Worm (Caenorhabditis elegans): ENCODE measurements around the gene srg-32.
A peak's percentile ranks its signal among the peaks of the same experiment; 100 is the strongest.

Gene srg-32

ce11 chrV:10597234-10597633 is 8.6 kb upstream of the srg-32 start, which contains the start of gene T21C9.13:
T21C9.13 (plus strand) TSS chrV:10597266.
- no peak for TF ChIP-seq ets-5 (GFP tag; IDR thresholded peaks at IDR 0.05)
- TF ChIP-seq sptf-1 (tag; optimal IDR thresholded peaks at IDR 0.05) = no peak
- no peak for TF ChIP-seq tbx-2 (tag; optimal IDR thresholded peaks at IDR 0.05)
- TF ChIP-seq Y116A8C.19 (tag; optimal IDR thresholded peaks at IDR 0.05; ENCODE audit: borderline replicate concordance) = no peak
- TF ChIP-seq ceh-90 (tag; optimal IDR thresholded peaks at IDR 0.05) = no peak
- TF ChIP-seq jun-1 (tag; optimal IDR thresholded peaks at IDR 0.05) = no peak
- TF ChIP-seq fos-1 (tag; optimal IDR thresholded peaks at IDR 0.05) = no peak
- TF ChIP-seq swsn-7 (tag; optimal IDR thresholded peaks at IDR 0.05) = no peak
- TF ChIP-seq rnt-1 (tag; optimal IDR thresholded peaks at IDR 0.05) = no peak
- no peak for TF ChIP-seq nhr-19 (GFP tag; conservative IDR thresholded peaks at IDR 0.05)
- no peak for TF ChIP-seq nhr-90 (tag; optimal IDR thresholded peaks at IDR 0.05; ENCODE audit: poor library complexity)
- no peak for TF ChIP-seq elt-2 (tag; optimal IDR thresholded peaks at IDR 0.05)
- no peak for TF ChIP-seq snpc-4 (tag; optimal IDR thresholded peaks at IDR 0.05)

DNA sequence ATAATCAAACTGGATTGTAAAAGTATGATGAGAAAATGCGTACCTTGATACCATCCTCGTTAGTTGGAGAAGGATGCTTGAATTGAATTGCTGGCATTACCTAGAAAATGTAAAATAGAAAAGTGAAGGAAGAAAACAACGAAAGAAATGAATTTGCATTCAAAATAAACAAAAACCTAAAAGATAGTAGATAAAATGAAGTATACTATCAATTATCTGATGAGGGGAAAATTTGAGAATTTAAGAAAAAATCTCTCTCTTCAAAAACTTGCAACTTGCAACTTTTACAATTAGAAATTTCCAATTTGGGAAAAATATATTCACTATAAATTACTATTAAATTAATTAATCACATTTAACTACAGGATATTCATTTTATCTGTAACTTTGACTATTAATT is 6.2 kb upstream of the srg-32 start, which contains the start of gene T21C9.11:
TSS of gene T21C9.11 (minus strand) at position 101 of the 400 bp plus-strand sequence.
- no peak for TF ChIP-seq efl-1 (optimal IDR thresholded peaks at IDR 0.05)
- no peak for TF ChIP-seq efl-1 (GFP tag; optimal IDR thresholded peaks at IDR 0.05 in 1 of 2)
- TF ChIP-seq grh-1 (GFP tag; IDR thresholded peaks at IDR 0.05) = no peak
- TF ChIP-seq nhr-19 (GFP tag; conservative IDR thresholded peaks at IDR 0.05) = no peak
- no peak for TF ChIP-seq pag-3 (tag; optimal IDR thresholded peaks at IDR 0.05; ENCODE audit: borderline replicate concordance, insufficient read depth)
- no peak for TF ChIP-seq tbx-2 (tag; optimal IDR thresholded peaks at IDR 0.05)

DNA sequence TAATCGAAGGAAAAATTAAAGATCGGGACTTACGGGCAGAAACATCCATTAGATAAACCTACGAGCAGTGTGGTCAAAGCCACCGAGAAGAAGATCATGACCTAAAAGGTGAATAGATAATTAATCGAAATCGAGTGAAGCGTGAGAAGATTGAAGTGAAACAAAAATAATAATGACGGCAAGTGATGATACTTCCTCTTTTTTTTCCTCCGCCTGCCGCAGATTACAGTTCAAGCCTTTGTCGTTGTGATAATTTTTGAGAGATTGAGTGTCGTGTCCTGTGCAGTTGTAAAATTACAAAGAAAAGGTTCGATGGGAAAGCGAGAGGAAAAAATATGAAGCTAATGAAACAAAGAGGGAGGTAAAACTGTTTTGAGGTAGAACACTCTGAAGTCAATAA is 3.9 kb upstream of the srg-32 start, which contains the start of gene T21C9.9:
TSS of gene T21C9.9 (minus strand) at position 101 of the 400 bp plus-strand sequence.
- TF ChIP-seq nhr-90 (tag; optimal IDR thresholded peaks at IDR 0.05; ENCODE audit: poor library complexity) (no peak), dpl-1 (GFP tag; optimal IDR thresholded peaks at IDR 0.05) (no peak), lin-14 (GFP tag; optimal IDR thresholded peaks at IDR 0.05) (no peak), nhr-77 (tag; optimal IDR thresholded peaks at IDR 0.05) (no peak), hlh-4 (tag; optimal IDR thresholded peaks at IDR 0.05) (no peak), skn-1 (tag; optimal IDR thresholded peaks at IDR 0.05) (no peak), ces-1 (GFP tag; optimal IDR thresholded peaks at IDR 0.05) (no peak), isw-1 (GFP tag; IDR thresholded peaks at IDR 0.05) (no peak), snpc-4 (tag; optimal IDR thresholded peaks at IDR 0.05) (no peak), lin-13 (GFP tag; optimal IDR thresholded peaks at IDR 0.05) (no peak), unc-98 (GFP tag; IDR thresholded peaks at IDR 0.05) (no peak), sptf-1 (tag; optimal IDR thresholded peaks at IDR 0.05) (no peak), nhr-76 (tag; optimal IDR thresholded peaks at IDR 0.05) (no peak), efl-3 (GFP tag; optimal IDR thresholded peaks at IDR 0.05) (no peak), lsy-2 (tag; optimal IDR thresholded peaks at IDR 0.05) (no peak), fkh-4 (tag; optimal IDR thresholded peaks at IDR 0.05; ENCODE audit: borderline replicate concordance) (no peak), ceh-63 (GFP tag; optimal IDR thresholded peaks at IDR 0.05) (no peak), ceh-88 (GFP tag; IDR thresholded peaks at IDR 0.05) (no peak), mdl-1 (tag; optimal IDR thresholded peaks at IDR 0.05) (no peak)

DNA sequence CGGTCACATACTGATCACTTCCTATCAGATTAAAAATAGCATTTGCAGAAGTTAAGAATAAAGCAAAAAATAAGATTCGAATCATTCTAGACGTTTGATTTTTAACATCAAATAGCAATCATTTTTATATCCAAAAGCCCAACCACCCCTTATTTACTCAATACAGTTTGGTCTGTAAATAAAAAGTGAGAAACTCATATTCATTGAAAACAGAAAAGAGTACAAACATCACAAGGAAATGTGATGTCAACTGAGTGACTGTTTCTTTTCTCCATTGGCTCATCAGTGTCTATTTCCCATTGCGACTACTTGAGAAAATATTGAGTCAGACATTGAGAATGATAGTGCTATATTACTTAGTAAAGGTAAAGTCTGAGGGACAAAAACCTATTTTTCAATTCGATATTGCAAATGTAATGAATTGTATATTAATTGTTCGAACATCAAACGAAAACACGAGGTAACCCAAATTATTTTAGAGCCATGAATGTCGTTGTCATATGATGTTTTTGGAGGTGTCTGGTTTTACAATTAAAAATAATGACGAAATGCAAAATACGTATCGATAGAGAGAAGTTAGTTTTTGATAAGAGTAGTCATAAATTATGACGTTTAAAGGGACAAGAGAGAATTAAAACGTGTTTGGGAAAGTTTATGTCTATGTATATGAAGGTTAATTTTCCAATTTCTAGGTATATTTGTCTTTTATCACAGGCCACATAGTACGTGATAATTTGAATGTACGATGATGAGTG is 1.4 kb upstream of the srg-32 start, which contains the start of gene ttr-23:
TSS of gene ttr-23 (minus strand) at position 87 of the 755 bp plus-strand sequence.
- TF ChIP-seq lin-39 (tag; optimal IDR thresholded peaks at IDR 0.05) (no peak), nhr-11 (tag; optimal IDR thresholded peaks at IDR 0.05) (no peak), ztf-11 (tag; optimal IDR thresholded peaks at IDR 0.05) (no peak), nhr-76 (tag; optimal IDR thresholded peaks at IDR 0.05) (no peak), hlh-17 (GFP tag; optimal IDR thresholded peaks at IDR 0.05; ENCODE audit: borderline replicate concordance) (no peak), nhr-237 (tag; optimal IDR thresholded peaks at IDR 0.05) (no peak), dpl-1 (GFP tag; optimal IDR thresholded peaks at IDR 0.05) (no peak), fkh-4 (tag; optimal IDR thresholded peaks at IDR 0.05; ENCODE audit: borderline replicate concordance) (no peak), sup-37 (GFP tag; optimal IDR thresholded peaks at IDR 0.05) (no peak), mef-2 (tag; optimal IDR thresholded peaks at IDR 0.05) (no peak), Y116A8C.19 (tag; optimal IDR thresholded peaks at IDR 0.05; ENCODE audit: borderline replicate concordance) (no peak), snpc-4 (tag; optimal IDR thresholded peaks at IDR 0.05) (no peak), nhr-12 (tag; optimal IDR thresholded peaks at IDR 0.05) (no peak), vab-15 (tag; optimal IDR thresholded peaks at IDR 0.05) (no peak), lin-35 (GFP tag; optimal IDR thresholded peaks at IDR 0.05) (peak in 1 of 2 experiments; percentile 43), ceh-8 (GFP tag; optimal IDR thresholded peaks at IDR 0.05) (no peak), ceh-90 (tag; optimal IDR thresholded peaks at IDR 0.05) (no peak), zip-4 (GFP tag; optimal IDR thresholded peaks at IDR 0.05) (no peak), C04F5.9 (tag; optimal IDR thresholded peaks at IDR 0.05) (no peak)
